Worm (Caenorhabditis elegans) whole organism, late embryonic: ENCODE data around the gene Y54G11A.19.

Experiments used
- ama-1 ChIP-seq: fragments of 150-350 bp; optimal IDR thresholded peaks from 2 replicates; lab custom pipeline; 2014
- ceh-30 ChIP-seq: fragments of 150-350 bp; optimal IDR thresholded peaks from 2 replicates; lab custom pipeline; 2014; ENCODE audit warnings: missing biosample characterization, missing genetic modification characterization
- ceh-31 ChIP-seq: sonication (generic microtip); optimal IDR thresholded peaks from 2 replicates; lab custom pipeline; 2016; ENCODE audit warnings: missing genetic modification characterization, missing compliant biosample characterization
- ceh-48 ChIP-seq: sonication (generic microtip); optimal IDR thresholded peaks from 2 replicates; lab custom pipeline; 2016; ENCODE audit warnings: missing genetic modification characterization, inconsistent platforms, missing compliant biosample characterization
- dmd-4 ChIP-seq: sonication (generic microtip); optimal IDR thresholded peaks from 2 replicates; lab custom pipeline; 2016; ENCODE audit warnings: borderline replicate concordance, missing genetic modification characterization, missing compliant biosample characterization
- fax-1 ChIP-seq: sonication (generic microtip); optimal IDR thresholded peaks from 2 replicates; lab custom pipeline; 2016; ENCODE audit warnings: missing genotype, missing genetic modification characterization, missing compliant biosample characterization
- gmeb-2 ChIP-seq: sonication (generic microtip); optimal IDR thresholded peaks from 2 replicates; lab custom pipeline; 2016; ENCODE audit warnings: missing genetic modification characterization, inconsistent platforms, missing compliant biosample characterization
- nhr-11 ChIP-seq: fragments of 150-350 bp; optimal IDR thresholded peaks from 2 replicates; lab custom pipeline; 2014; ENCODE audit warnings: missing biosample characterization, missing genetic modification characterization
- pha-4 ChIP-seq: fragments of 150-350 bp; optimal IDR thresholded peaks from 2 replicates; lab custom pipeline; 2018; ENCODE audit warnings: missing biosample characterization, missing genetic modification reagents, missing genetic modification characterization
- sox-4 ChIP-seq: sonication (generic microtip); optimal IDR thresholded peaks from 2 replicates; lab custom pipeline; 2017; ENCODE audit warnings: mild to moderate bottlenecking, missing genetic modification characterization, inconsistent platforms, missing compliant biosample characterization

DNA sequence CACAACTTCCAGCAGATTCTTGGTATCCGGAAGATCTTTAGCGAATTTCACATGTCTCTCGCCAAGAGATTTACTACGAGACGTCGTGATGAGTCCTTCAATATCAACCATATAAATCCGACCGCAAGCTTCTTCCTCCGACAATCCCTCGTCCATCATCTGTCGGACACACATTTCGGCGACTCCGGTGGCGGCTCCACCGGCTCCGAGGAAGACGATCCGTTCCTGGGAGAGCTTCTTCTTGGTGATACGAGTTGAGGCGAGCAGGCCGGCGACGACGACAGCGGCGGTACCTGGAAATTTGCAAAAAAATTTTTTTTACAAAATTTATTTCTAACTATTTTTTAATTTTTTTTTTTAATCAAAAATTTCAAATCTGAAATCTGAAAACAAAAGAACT is 26.6 kb downstream of the Y54G11A.19 start:
- TF ChIP-seq sox-4 (tag; lab: Kevin White, UChicago) (no peak), ama-1 (lab: Kevin White, UChicago) (no peak), ceh-48 (tag; lab: Kevin White, UChicago) (no peak), ceh-31 (tag; lab: Kevin White, UChicago) (no peak), ceh-30 (no peak), gmeb-2 (tag; lab: Kevin White, UChicago) (no peak), fax-1 (no peak), nhr-11 (tag; lab: Kevin White, UChicago) (no peak), pha-4 (no peak), dmd-4 (no peak)
